Fruit fly (Drosophila melanogaster) whole organism, adult: Measurements from ENCODE around the gene srp.

ENCODE experiments used
- CG11617 ChIP-seq: fragments of 200-800 bp; sonication (Bioruptor generic); optimal IDR thresholded peaks from 2 replicates; lab custom pipeline; 2017; ENCODE audit warnings: mild to moderate bottlenecking, missing biosample characterization, missing genetic modification reagents, missing genetic modification characterization
- CG12768 ChIP-seq: fragments of 200-800 bp; sonication (Bioruptor generic); optimal IDR thresholded peaks from 2 replicates; lab custom pipeline; 2017; ENCODE audit warnings: missing biosample characterization, missing genetic modification characterization, mild to moderate bottlenecking, moderate library complexity, missing genetic modification reagents
- CG14711 ChIP-seq: fragments of 200-800 bp; sonication (Bioruptor generic); optimal IDR thresholded peaks from 2 replicates; lab custom pipeline; 2018; ENCODE audit warnings: missing biosample characterization, mild to moderate bottlenecking, missing genetic modification characterization, moderate library complexity
- CG1620 ChIP-seq: fragments of 200-800 bp; sonication (Bioruptor generic); optimal IDR thresholded peaks from 2 replicates; lab custom pipeline; 2016; ENCODE audit warnings: missing biosample characterization, missing genetic modification characterization
- CG33017 ChIP-seq: fragments of 200-800 bp; sonication (Bioruptor generic); optimal IDR thresholded peaks from 2 replicates; lab custom pipeline; 2018; ENCODE audit warnings: missing biosample characterization, mild to moderate bottlenecking, missing genetic modification characterization, moderate library complexity
- CG5204 ChIP-seq: fragments of 200-800 bp; sonication (Bioruptor generic); optimal IDR thresholded peaks from 2 replicates; lab custom pipeline; 2016; ENCODE audit warnings: missing biosample characterization, missing genetic modification characterization
- CG7045 ChIP-seq: fragments of 200-800 bp; sonication (Bioruptor generic); optimal IDR thresholded peaks from 2 replicates; lab custom pipeline; 2017; ENCODE audit warnings: missing biosample characterization, mild to moderate bottlenecking, missing genetic modification characterization
- CG7101 ChIP-seq: fragments of 200-800 bp; sonication (Bioruptor generic); optimal IDR thresholded peaks from 2 replicates; lab custom pipeline; 2018; ENCODE audit warnings: missing biosample characterization, mild to moderate bottlenecking, missing genetic modification characterization, moderate library complexity
- Clk ChIP-seq: fragments of 200-800 bp; sonication (Bioruptor generic); optimal IDR thresholded peaks from 2 replicates; lab custom pipeline; 2017; ENCODE audit warnings: missing biosample characterization, missing genetic modification characterization
- Crg-1 ChIP-seq: fragments of 200-800 bp; sonication (Bioruptor generic); optimal IDR thresholded peaks from 2 replicates; lab custom pipeline; 2016; ENCODE audit warnings: missing biosample characterization, missing genetic modification characterization
- Hr96 ChIP-seq: fragments of 200-800 bp; sonication (Bioruptor generic); optimal IDR thresholded peaks from 2 replicates; lab custom pipeline; 2016; ENCODE audit warnings: missing biosample characterization, missing genetic modification characterization
- Mnt ChIP-seq: fragments of 200-800 bp; sonication (Bioruptor generic); optimal IDR thresholded peaks from 2 replicates; lab custom pipeline; 2016; ENCODE audit warnings: missing biosample characterization, mild to moderate bottlenecking, missing genetic modification characterization
- bab1 ChIP-seq: fragments of 200-800 bp; sonication (Bioruptor generic); optimal IDR thresholded peaks from 3 replicates; lab custom pipeline; 2019; ENCODE audit warnings: missing biosample characterization, mild to moderate bottlenecking, missing genetic modification characterization, moderate library complexity
- cic ChIP-seq: fragments of 200-800 bp; sonication (Bioruptor generic); optimal IDR thresholded peaks from 2 replicates; lab custom pipeline; 2017; ENCODE audit warnings: missing biosample characterization, mild to moderate bottlenecking, missing genetic modification characterization, moderate library complexity
- cnc ChIP-seq, 2 experiments: fragments of >200 bp; optimal IDR thresholded peaks; 2 replicates each; lab custom pipeline; 2017
- kay ChIP-seq: fragments of 200-800 bp; sonication (Bioruptor generic); peaks from one replicate; lab custom pipeline; 2016; ENCODE audit warnings: missing biosample characterization, missing genetic modification characterization, borderline replicate concordance
- ovo ChIP-seq: fragments of 200-800 bp; sonication (Bioruptor generic); optimal IDR thresholded peaks from 2 replicates; lab custom pipeline; 2016; ENCODE audit warnings: missing biosample characterization, missing genetic modification characterization
- pad ChIP-seq: fragments of 200-800 bp; sonication (Bioruptor generic); optimal IDR thresholded peaks from 3 replicates; lab custom pipeline; 2017; ENCODE audit warnings: missing biosample characterization, missing genetic modification characterization, mild to moderate bottlenecking, moderate library complexity, missing genetic modification reagents
- tj ChIP-seq: fragments of 200-800 bp; sonication (Bioruptor generic); optimal IDR thresholded peaks from 3 replicates; lab custom pipeline; 2017; ENCODE audit warnings: missing biosample characterization, mild to moderate bottlenecking, missing genetic modification characterization, moderate library complexity
- toe ChIP-seq: fragments of 200-800 bp; sonication (Bioruptor generic); optimal IDR thresholded peaks from 2 replicates; lab custom pipeline; 2016; ENCODE audit warnings: missing biosample characterization, missing genetic modification characterization

Gene srp

DNA sequence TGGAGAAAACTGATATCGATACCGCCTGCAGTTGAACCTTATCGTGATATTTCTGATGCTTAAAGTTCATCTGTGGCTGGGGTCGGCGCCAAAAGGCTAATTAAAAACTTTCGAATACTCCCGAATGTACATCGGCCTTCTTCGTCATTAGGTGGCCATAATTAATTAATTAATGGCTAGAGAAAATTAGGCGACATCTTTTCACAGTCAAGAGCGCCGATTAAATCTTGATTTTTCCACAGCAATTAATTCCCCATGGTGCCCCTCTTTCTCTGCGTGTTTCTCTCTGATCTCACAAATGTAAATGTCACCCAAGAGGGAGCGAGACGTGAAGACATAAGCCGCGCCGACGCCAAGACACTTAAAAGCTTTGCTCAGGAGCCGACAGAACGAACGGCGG lies 44.5 kb downstream of the srp start:
- no peak for TF ChIP-seq ovo (GFP tag; lab: Kevin White, UChicago)
- TF ChIP-seq cnc (optimal IDR thresholded peaks at IDR 0.05; lab: Kevin White, UChicago), result no peak
- no peak for TF ChIP-seq toe
- TF ChIP-seq CG5204 (GFP tag; lab: Kevin White, UChicago), result no peak
- TF ChIP-seq CG11617 (GFP tag; lab: Kevin White, UChicago), result no peak
- TF ChIP-seq cic (GFP tag; lab: Kevin White, UChicago), result no peak
- no peak for TF ChIP-seq tj (GFP tag; lab: Kevin White, UChicago)
- no peak for TF ChIP-seq Hr96 (GFP tag; lab: Kevin White, UChicago)
- no peak for TF ChIP-seq CG7101 (tag; lab: Kevin White, UChicago)
- no peak for TF ChIP-seq CG12768 (GFP tag; lab: Kevin White, UChicago)
- TF ChIP-seq CG1620 (GFP tag; lab: Kevin White, UChicago), result no peak
- TF ChIP-seq kay (GFP tag; lab: Kevin White, UChicago), result no peak
- TF ChIP-seq CG33017, result no peak
- no peak for TF ChIP-seq pad
- no peak for TF ChIP-seq Crg-1 (GFP tag; lab: Kevin White, UChicago)
- no peak for TF ChIP-seq bab1 (GFP tag; lab: Kevin White, UChicago)
- TF ChIP-seq CG7045 (GFP tag; lab: Kevin White, UChicago), result no peak
- no peak for TF ChIP-seq Clk
- TF ChIP-seq CG14711 (tag; lab: Kevin White, UChicago), result no peak
- no peak for TF ChIP-seq Mnt (GFP tag; lab: Kevin White, UChicago)

DNA sequence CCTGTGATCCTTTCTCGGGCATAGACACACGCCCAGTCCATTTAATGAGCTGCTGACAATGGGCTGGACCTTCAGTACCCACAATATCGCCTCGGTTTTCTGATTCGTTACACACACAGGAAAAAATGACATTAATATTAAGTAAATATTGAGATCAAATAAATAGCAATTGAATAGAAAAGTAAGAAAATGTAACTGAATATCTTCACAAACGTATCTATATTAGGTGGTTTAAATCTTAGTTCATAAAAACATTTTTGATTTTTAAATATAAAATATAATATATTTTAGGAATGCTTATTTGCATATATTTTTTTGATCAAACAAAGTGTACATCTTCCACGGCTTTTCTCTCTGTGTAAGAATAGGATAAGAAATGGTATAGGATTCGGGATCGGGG lies 47.8 kb downstream of the srp start:
- TF ChIP-seq cic (GFP tag; lab: Kevin White, UChicago) (no peak), bab1 (GFP tag; lab: Kevin White, UChicago) (no peak), Crg-1 (GFP tag; lab: Kevin White, UChicago) (no peak), tj (GFP tag; lab: Kevin White, UChicago) (no peak), CG7045 (GFP tag; lab: Kevin White, UChicago) (no peak), toe (no peak), pad (no peak), CG14711 (tag; lab: Kevin White, UChicago) (no peak), CG5204 (GFP tag; lab: Kevin White, UChicago) (no peak), CG12768 (GFP tag; lab: Kevin White, UChicago) (no peak), cnc (optimal IDR thresholded peaks at IDR 0.05; lab: Kevin White, UChicago) (no peak), CG1620 (GFP tag; lab: Kevin White, UChicago) (no peak), CG7101 (tag; lab: Kevin White, UChicago) (no peak), CG33017 (no peak), Hr96 (GFP tag; lab: Kevin White, UChicago) (no peak), CG11617 (GFP tag; lab: Kevin White, UChicago) (no peak), kay (GFP tag; lab: Kevin White, UChicago) (no peak), ovo (GFP tag; lab: Kevin White, UChicago) (no peak), Clk (no peak)

DNA sequence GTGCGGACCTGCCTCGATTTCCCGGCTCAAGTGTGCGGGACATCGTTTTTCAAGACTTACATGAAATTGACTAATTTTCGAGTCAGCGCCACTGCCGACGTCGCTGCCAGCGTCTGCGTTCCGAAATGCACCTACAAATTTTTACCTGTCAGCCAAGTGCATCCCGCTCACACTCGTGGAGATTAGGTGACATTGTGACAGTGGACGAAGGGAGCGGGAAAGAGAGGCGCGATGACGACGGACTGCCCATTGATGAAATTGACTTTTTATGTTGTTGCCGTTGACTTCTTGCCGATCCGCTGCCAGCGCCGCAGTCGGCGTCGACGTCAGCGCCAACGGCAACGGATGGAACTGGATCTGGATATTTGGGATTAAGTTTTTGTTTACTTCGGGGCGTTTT lies 48.2 kb downstream of the srp start:
- TF ChIP-seq ovo (GFP tag; lab: Kevin White, UChicago), result no peak
- no peak for TF ChIP-seq Clk
- TF ChIP-seq cic (GFP tag; lab: Kevin White, UChicago), result no peak
- no peak for TF ChIP-seq kay (GFP tag; lab: Kevin White, UChicago)
- TF ChIP-seq Crg-1 (GFP tag; lab: Kevin White, UChicago), result no peak
- TF ChIP-seq tj (GFP tag; lab: Kevin White, UChicago), result no peak
- TF ChIP-seq CG12768 (GFP tag; lab: Kevin White, UChicago), result no peak
- TF ChIP-seq toe, result no peak
- no peak for TF ChIP-seq pad
- no peak for TF ChIP-seq CG7045 (GFP tag; lab: Kevin White, UChicago)
- no peak for TF ChIP-seq bab1 (GFP tag; lab: Kevin White, UChicago)
- no peak for TF ChIP-seq CG33017
- no peak for TF ChIP-seq CG7101 (tag; lab: Kevin White, UChicago)
- TF ChIP-seq Mnt (GFP tag; lab: Kevin White, UChicago), result no peak
- TF ChIP-seq Hr96 (GFP tag; lab: Kevin White, UChicago), result no peak

DNA sequence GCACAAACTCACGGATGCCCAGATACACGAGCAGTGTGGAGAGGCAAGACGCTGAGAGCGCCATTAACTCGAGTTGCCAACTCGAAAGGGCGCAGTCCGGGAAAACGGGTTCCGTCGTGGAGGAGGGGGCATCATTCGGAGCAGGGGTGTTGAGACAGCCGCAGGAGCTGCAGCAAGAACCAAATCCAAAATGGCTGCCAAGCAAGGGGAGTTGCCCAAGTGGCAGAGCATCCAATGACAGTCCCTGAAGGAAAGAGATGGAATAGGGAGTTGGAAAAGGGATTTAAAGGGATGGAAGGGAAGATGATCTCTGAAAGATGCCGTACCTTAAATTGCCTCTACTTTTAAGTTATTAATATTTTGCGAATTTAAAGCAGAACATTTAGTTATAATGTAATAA lies 52.1 kb downstream of the srp start:
- TF ChIP-seq Clk (no peak), cic (GFP tag; lab: Kevin White, UChicago) (no peak), cnc (optimal IDR thresholded peaks at IDR 0.05; lab: Kevin White, UChicago) (no peak), kay (GFP tag; lab: Kevin White, UChicago) (no peak), Crg-1 (GFP tag; lab: Kevin White, UChicago) (no peak), CG7101 (tag; lab: Kevin White, UChicago) (no peak), CG14711 (tag; lab: Kevin White, UChicago) (no peak), bab1 (GFP tag; lab: Kevin White, UChicago) (no peak), CG5204 (GFP tag; lab: Kevin White, UChicago) (no peak), CG12768 (GFP tag; lab: Kevin White, UChicago) (no peak), CG1620 (GFP tag; lab: Kevin White, UChicago) (no peak), CG33017 (no peak), ovo (GFP tag; lab: Kevin White, UChicago) (no peak), CG7045 (GFP tag; lab: Kevin White, UChicago) (no peak)

DNA sequence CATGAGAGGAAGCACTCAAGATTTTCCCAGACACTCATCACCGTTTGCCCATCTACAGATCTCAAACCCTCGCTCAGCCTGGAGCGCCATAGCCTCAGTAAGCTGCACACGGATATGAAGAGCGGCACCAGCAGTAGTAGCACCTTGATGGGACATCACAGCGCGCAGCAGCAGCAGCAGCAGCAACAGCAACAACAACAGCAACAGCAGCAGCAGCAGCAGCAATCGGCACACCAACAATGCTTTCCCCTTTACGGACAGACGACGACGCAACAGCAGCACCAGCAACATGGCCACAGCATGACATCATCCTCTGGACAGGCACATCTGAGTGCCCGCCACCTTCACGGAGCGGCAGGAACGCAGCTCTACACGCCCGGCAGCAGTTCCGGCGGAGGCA lies 53.6 kb downstream of the srp start:
- no peak for TF ChIP-seq CG7045 (GFP tag; lab: Kevin White, UChicago)
- no peak for TF ChIP-seq kay (GFP tag; lab: Kevin White, UChicago)
- TF ChIP-seq CG33017, result no peak
- no peak for TF ChIP-seq CG14711 (tag; lab: Kevin White, UChicago)
- TF ChIP-seq CG1620 (GFP tag; lab: Kevin White, UChicago), result no peak
- TF ChIP-seq CG7101 (tag; lab: Kevin White, UChicago), result no peak
- TF ChIP-seq cic (GFP tag; lab: Kevin White, UChicago), result no peak
- no peak for TF ChIP-seq Mnt (GFP tag; lab: Kevin White, UChicago)
- TF ChIP-seq tj (GFP tag; lab: Kevin White, UChicago), result no peak
- TF ChIP-seq toe, result no peak
- TF ChIP-seq ovo (GFP tag; lab: Kevin White, UChicago), result no peak
